Worm (Caenorhabditis elegans) whole organism, L1 larva: ENCODE data around the gene F37H8.6.
A peak's percentile ranks its signal among the peaks of the same experiment; 100 is the strongest.

Experiments used
- C04F5.9 ChIP-seq: sonication (generic microtip); optimal IDR thresholded peaks from 2 replicates; lab custom pipeline; 2016; ENCODE audit warnings: missing genetic modification characterization, missing compliant biosample characterization
- C16A3.4 ChIP-seq: fragments of 150-350 bp; optimal IDR thresholded peaks from 2 replicates; lab custom pipeline; 2014; ENCODE audit warnings: missing biosample characterization, missing genetic modification characterization
- ama-1 ChIP-seq: fragments of 150-350 bp; optimal IDR thresholded peaks from 2 replicates; lab custom pipeline; 2014
- efl-1 ChIP-seq, 4 experiments: fragments of 150-350 bp; optimal IDR thresholded peaks in 3 of 4; peaks in 1 of 4; 1 replicate in 1 of 4; 2 replicates in 3 of 4; lab custom pipeline; 2014; ENCODE audit warnings: missing biosample characterization in 2 of 4, missing genetic modification characterization in 2 of 4, missing genetic modification reagents in 2 of 4
- egl-13 ChIP-seq: sonication (generic microtip); optimal IDR thresholded peaks from 2 replicates; lab custom pipeline; 2016; ENCODE audit warnings: missing genotype, missing genetic modification reagents, missing genetic modification characterization, missing compliant biosample characterization
- egl-27 ChIP-seq, 2 experiments: fragments of 150-350 bp in 1 of 2; sonication (generic microtip); optimal IDR thresholded peaks; 3 replicates each; lab custom pipeline; 2017 to 2018; ENCODE audit warnings: missing biosample characterization in 2 of 2, missing genetic modification characterization in 2 of 2, missing genetic modification reagents in 2 of 2
- elt-2 ChIP-seq: sonication (generic microtip); optimal IDR thresholded peaks from 2 replicates; lab custom pipeline; 2016; ENCODE audit warnings: missing genetic modification characterization, mild to moderate bottlenecking, inconsistent platforms, missing compliant biosample characterization, missing genetic modification reagents
- fkh-8 ChIP-seq: sonication (generic microtip); optimal IDR thresholded peaks from 2 replicates; lab custom pipeline; 2016; ENCODE audit warnings: mild to moderate bottlenecking, missing genetic modification characterization, missing compliant biosample characterization
- grh-1 ChIP-seq: fragments of 200-800 bp; sonication (Bioruptor generic); IDR thresholded peaks from 2 replicates; pipeline ENCODE4 v1.3.6; 2022; ENCODE audit warnings: missing genetic modification reagents, missing genetic modification characterization, missing compliant biosample characterization
- isw-1 ChIP-seq: fragments of 200-800 bp; sonication (Bioruptor generic); IDR thresholded peaks from 2 replicates; pipeline ENCODE4 v1.3.6; 2022; ENCODE audit warnings: missing genetic modification characterization, missing compliant biosample characterization
- jun-1 ChIP-seq: fragments of 150-350 bp; optimal IDR thresholded peaks from 2 replicates; lab custom pipeline; 2014; ENCODE audit warnings: missing biosample characterization, missing genetic modification reagents, missing genetic modification characterization
- lin-13 ChIP-seq: fragments of 150-350 bp; optimal IDR thresholded peaks from 2 replicates; lab custom pipeline; 2014; ENCODE audit warnings: missing biosample characterization, missing genetic modification reagents, missing genetic modification characterization
- lin-14 ChIP-seq: fragments of 200-800 bp; sonication (Bioruptor generic); optimal IDR thresholded peaks from 2 replicates; lab custom pipeline; 2018; ENCODE audit warnings: mild to moderate bottlenecking, missing genetic modification characterization, moderate library complexity, missing compliant biosample characterization
- lin-15B ChIP-seq: fragments of 150-350 bp; sonication (generic microtip); optimal IDR thresholded peaks from 3 replicates; lab custom pipeline; 2014; ENCODE audit warnings: missing biosample characterization, missing genetic modification characterization
- lin-35 ChIP-seq, 2 experiments: fragments of 150-350 bp; optimal IDR thresholded peaks; 2 replicates each; lab custom pipeline; 2014; ENCODE audit warnings: missing biosample characterization in 2 of 2, missing genetic modification characterization in 2 of 2, missing genetic modification reagents in 2 of 2
- lir-3 ChIP-seq: sonication (generic microtip); optimal IDR thresholded peaks from 2 replicates; lab custom pipeline; 2016; ENCODE audit warnings: mild to moderate bottlenecking, missing genetic modification characterization, moderate library complexity, missing compliant biosample characterization; ENCODE audit not compliant: poor library complexity
- mab-9 ChIP-seq: fragments of 200-800 bp; sonication (Bioruptor generic); IDR thresholded peaks from 2 replicates; pipeline ENCODE4 v1.3.6; 2022; ENCODE audit warnings: missing genetic modification reagents, missing genetic modification characterization, missing compliant biosample characterization
- mep-1 ChIP-seq: fragments of 150-350 bp; optimal IDR thresholded peaks from 2 replicates; lab custom pipeline; 2014; ENCODE audit warnings: missing biosample characterization, missing genetic modification characterization
- nhr-19 ChIP-seq: fragments of 200-800 bp; sonication (Bioruptor generic); conservative IDR thresholded peaks from 2 replicates; pipeline ENCODE4 v1.3.6; 2022; ENCODE audit warnings: missing genetic modification characterization, missing compliant biosample characterization
- nhr-20 ChIP-seq: sonication (generic microtip); optimal IDR thresholded peaks from 2 replicates; lab custom pipeline; 2016; ENCODE audit warnings: mild to moderate bottlenecking, missing genetic modification characterization, missing compliant biosample characterization
- nhr-237 ChIP-seq: fragments of 150-350 bp; optimal IDR thresholded peaks from 2 replicates; lab custom pipeline; 2014; ENCODE audit warnings: missing biosample characterization, missing genetic modification characterization
- nhr-28 ChIP-seq: fragments of 150-350 bp; optimal IDR thresholded peaks from 2 replicates; lab custom pipeline; 2014; ENCODE audit warnings: missing biosample characterization, missing genetic modification characterization
- nhr-77 ChIP-seq: fragments of 150-350 bp; optimal IDR thresholded peaks from 2 replicates; lab custom pipeline; 2014; ENCODE audit warnings: missing biosample characterization, missing genetic modification characterization
- nhr-85 ChIP-seq: sonication (generic microtip); peaks from one replicate; lab custom pipeline; 2016; ENCODE audit warnings: missing genetic modification characterization, inconsistent platforms, missing compliant biosample characterization
- pax-3 ChIP-seq: fragments of 200-800 bp; sonication (Bioruptor generic); optimal IDR thresholded peaks from 2 replicates; lab custom pipeline; 2018; ENCODE audit warnings: mild to moderate bottlenecking, missing genetic modification characterization, moderate library complexity, missing compliant biosample characterization
- pqm-1 ChIP-seq: sonication (generic microtip); optimal IDR thresholded peaks from 3 replicates; lab custom pipeline; 2017; ENCODE audit warnings: missing biosample characterization, missing genetic modification characterization
- rnt-1 ChIP-seq: sonication (generic microtip); optimal IDR thresholded peaks from 2 replicates; lab custom pipeline; 2016; ENCODE audit warnings: mild to moderate bottlenecking, missing genetic modification characterization, moderate library complexity, missing compliant biosample characterization
- skn-1 ChIP-seq: fragments of 150-350 bp; optimal IDR thresholded peaks from 2 replicates; lab custom pipeline; 2014; ENCODE audit warnings: missing biosample characterization, missing genetic modification characterization
- snpc-4 ChIP-seq: fragments of 150-350 bp; optimal IDR thresholded peaks from 2 replicates; lab custom pipeline; 2014; ENCODE audit warnings: missing biosample characterization, missing genetic modification characterization
- sup-37 ChIP-seq: fragments of 200-800 bp; sonication (Bioruptor generic); optimal IDR thresholded peaks from 2 replicates; lab custom pipeline; 2018; ENCODE audit warnings: mild to moderate bottlenecking, missing genetic modification characterization, missing compliant biosample characterization
- unc-30 ChIP-seq: sonication (generic microtip); optimal IDR thresholded peaks from 2 replicates; lab custom pipeline; 2017; ENCODE audit warnings: missing biosample characterization, missing genetic modification characterization
- xbp-1 ChIP-seq: sonication (generic microtip); optimal IDR thresholded peaks from 2 replicates; lab custom pipeline; 2016; ENCODE audit warnings: missing genetic modification characterization, missing compliant biosample characterization
- zag-1 ChIP-seq: fragments of 150-350 bp; optimal IDR thresholded peaks from 2 replicates; lab custom pipeline; 2014; ENCODE audit warnings: missing biosample characterization, missing genetic modification characterization
- zip-4 ChIP-seq: fragments of 200-800 bp; sonication (Bioruptor generic); optimal IDR thresholded peaks from 2 replicates; lab custom pipeline; 2018; ENCODE audit warnings: mild to moderate bottlenecking, missing genetic modification characterization, moderate library complexity, missing compliant biosample characterization

The F37H8.6 gene

DNA sequence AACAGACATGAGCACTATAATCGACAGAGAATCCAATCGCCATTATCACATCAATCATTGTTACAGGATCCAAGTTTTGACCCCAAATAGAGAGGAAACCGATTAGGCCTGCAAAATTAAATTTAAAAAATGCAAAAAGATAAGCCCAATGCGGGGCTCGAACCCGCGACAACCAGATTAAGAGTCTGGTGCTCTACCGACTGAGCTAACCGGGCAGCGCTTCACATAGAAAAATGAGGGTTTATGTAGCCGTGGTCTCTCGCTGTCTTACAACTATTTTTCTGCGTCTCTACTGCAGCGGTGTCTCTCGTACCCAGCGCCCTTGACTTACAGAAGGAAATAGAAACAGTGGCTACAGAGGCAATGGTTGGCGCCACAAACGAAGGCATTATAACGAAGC, 19.6 kb downstream of the F37H8.6 start (continued):
- TF ChIP-seq isw-1 (GFP tag; lab: Robert Waterston, UW) (no peak; the same call in 1 of the 2 replicates), zag-1 (tag; lab: Kevin White, UChicago) (no peak), unc-30 (tag; lab: Kevin White, UChicago) (no peak), mep-1 (peak; percentile 22), nhr-85 (tag; lab: Kevin White, UChicago) (peak; percentile 77), C04F5.9 (no peak), pqm-1 (tag; lab: Kevin White, UChicago) (no peak), nhr-19 (GFP tag; lab: Robert Waterston, UW) (peak; percentile 70), zip-4 (GFP tag; lab: Kevin White, UChicago) (no peak), xbp-1 (tag; lab: Kevin White, UChicago) (peak; percentile 42), fkh-8 (tag; lab: Kevin White, UChicago) (peak; percentile 35), mab-9 (GFP tag; lab: Robert Waterston, UW) (0 out of 2 replicates have a peak, but pooled peaks have one; percentile 7), efl-1 (optimal IDR thresholded peaks at IDR 0.05; lab: Kevin White, UChicago) (peak; percentile 42 to 52), efl-1 (GFP tag; optimal IDR thresholded peaks at IDR 0.05 in 1 of 2; lab: Kevin White, UChicago) (peak; percentile 40 to 95), nhr-20 (peak; percentile 63), nhr-237 (tag; lab: Kevin White, UChicago) (no peak)
- TF ChIP-seq, all 84 proteins: peak for 33

DNA sequence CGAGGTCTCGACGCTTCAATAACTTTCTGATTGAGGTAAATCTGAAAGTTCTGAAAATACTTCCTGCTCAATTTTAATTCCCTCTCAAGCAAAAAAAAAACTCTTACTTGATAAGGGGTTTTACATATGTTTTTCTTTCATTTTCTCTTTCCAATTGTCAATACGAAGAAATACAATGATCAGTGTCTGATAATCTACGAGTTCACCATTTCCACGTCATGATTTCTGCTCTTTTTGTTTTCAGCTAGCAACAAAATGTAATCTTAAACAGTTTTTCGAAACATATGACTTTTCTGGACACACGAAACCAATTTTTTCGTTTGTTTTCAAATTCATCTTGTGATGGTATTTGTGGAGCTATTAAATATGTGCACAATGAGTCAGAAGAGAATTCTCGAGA, 21.1 kb downstream of the F37H8.6 start:
- no peak for TF ChIP-seq egl-27 (tag; optimal IDR thresholded peaks at IDR 0.05; lab: Kevin White, UChicago)
- no peak for TF ChIP-seq lir-3
- no peak for TF ChIP-seq lin-13 (GFP tag; lab: Kevin White, UChicago)
- TF ChIP-seq elt-2, result peak; percentile 68
- TF ChIP-seq C16A3.4 (tag; lab: Kevin White, UChicago), result no peak
- peak in 1 of 2 experiments; percentile 17 for TF ChIP-seq lin-35 (GFP tag; optimal IDR thresholded peaks at IDR 0.05; lab: Kevin White, UChicago)
- no peak for TF ChIP-seq efl-1 (optimal IDR thresholded peaks at IDR 0.05; lab: Kevin White, UChicago)
- TF ChIP-seq efl-1 (GFP tag; optimal IDR thresholded peaks at IDR 0.05 in 1 of 2; lab: Kevin White, UChicago), result peak in 1 of 2 experiments; percentile 11
- TF ChIP-seq ama-1, result no peak
- TF ChIP-seq, all 84 proteins: peak for 3

DNA sequence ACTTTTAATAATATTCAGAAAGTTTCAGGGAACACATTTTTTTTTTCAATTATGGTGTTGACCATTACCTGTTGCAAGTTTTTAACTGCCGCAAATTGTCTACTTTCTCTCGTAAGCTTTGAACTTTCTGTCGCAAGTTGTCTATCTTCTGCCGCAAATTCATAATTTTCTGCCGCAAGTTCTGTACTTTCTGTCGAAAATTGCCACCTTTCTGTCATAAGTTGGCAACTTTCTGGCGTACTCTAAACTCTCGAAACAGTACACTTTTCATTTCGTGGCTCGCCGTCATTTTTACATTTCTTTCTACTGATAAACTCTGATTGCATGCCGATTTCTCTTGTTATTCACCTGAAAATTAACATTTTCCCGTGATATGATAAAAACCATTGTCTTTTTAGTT, 21.9 kb downstream of the F37H8.6 start:
- TF ChIP-seq grh-1 (GFP tag; lab: Robert Waterston, UW) (no peak), C16A3.4 (tag; lab: Kevin White, UChicago) (no peak), sup-37 (no peak), nhr-77 (tag; lab: Kevin White, UChicago) (no peak), snpc-4 (tag; lab: Kevin White, UChicago) (no peak), pax-3 (tag; lab: Kevin White, UChicago) (no peak), rnt-1 (no peak), unc-30 (tag; lab: Kevin White, UChicago) (no peak), skn-1 (tag; lab: Kevin White, UChicago) (no peak), egl-13 (tag; lab: Kevin White, UChicago) (no peak), nhr-28 (tag; lab: Kevin White, UChicago) (no peak), jun-1 (tag; lab: Kevin White, UChicago) (no peak), nhr-19 (GFP tag; lab: Robert Waterston, UW) (no peak), lin-35 (GFP tag; optimal IDR thresholded peaks at IDR 0.05; lab: Kevin White, UChicago) (no peak)

DNA sequence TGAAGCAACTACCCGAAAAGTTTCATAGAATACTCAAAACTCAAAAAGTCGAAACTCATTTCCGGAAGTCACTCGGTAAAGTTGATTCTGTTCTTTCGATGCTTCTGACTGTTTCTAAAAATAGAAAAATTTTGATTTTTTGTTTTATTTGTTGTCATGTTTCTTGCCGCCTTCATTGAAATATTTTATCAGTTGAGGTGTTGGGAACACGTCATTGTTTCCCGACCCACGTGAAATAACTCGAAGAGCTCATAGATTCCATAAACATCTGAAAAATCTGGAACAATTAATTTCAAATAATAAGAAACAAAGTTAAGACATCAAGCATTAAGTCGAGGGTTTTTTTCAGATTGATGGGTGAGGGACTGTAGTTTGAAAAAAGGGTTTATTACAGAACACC, 22.3 kb downstream of the F37H8.6 start:
- TF ChIP-seq lin-15B (tag; lab: Kevin White, UChicago) (no peak), elt-2 (peak; percentile 12), lin-14 (GFP tag; lab: Kevin White, UChicago) (no peak)

DNA sequence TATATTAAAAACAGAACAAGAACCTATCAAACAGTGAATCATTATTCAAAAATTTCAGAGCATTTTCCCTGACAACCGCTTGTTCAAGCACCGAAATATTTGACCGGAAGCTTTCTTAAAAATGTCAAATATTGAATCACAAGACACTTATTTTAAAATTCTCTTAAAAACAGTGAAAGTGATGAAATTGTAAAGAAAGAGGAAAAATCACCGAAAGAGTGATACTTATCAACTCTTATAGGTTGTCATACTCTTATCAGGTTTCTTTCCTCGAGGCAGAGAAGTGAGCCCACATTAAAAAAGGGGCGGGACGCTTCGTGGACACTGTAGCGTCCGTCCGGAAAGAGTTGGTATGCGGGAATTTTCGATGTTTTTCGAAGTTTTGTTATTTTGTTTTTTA, 23.5 kb downstream of the F37H8.6 start:
- TF ChIP-seq pax-3 (tag; lab: Kevin White, UChicago), result no peak
- TF ChIP-seq elt-2, result peak; percentile 72
